Fruit fly (Drosophila melanogaster): Measurements from ENCODE around the gene unc-13-4A.

unc-13-4A gene

DNA sequence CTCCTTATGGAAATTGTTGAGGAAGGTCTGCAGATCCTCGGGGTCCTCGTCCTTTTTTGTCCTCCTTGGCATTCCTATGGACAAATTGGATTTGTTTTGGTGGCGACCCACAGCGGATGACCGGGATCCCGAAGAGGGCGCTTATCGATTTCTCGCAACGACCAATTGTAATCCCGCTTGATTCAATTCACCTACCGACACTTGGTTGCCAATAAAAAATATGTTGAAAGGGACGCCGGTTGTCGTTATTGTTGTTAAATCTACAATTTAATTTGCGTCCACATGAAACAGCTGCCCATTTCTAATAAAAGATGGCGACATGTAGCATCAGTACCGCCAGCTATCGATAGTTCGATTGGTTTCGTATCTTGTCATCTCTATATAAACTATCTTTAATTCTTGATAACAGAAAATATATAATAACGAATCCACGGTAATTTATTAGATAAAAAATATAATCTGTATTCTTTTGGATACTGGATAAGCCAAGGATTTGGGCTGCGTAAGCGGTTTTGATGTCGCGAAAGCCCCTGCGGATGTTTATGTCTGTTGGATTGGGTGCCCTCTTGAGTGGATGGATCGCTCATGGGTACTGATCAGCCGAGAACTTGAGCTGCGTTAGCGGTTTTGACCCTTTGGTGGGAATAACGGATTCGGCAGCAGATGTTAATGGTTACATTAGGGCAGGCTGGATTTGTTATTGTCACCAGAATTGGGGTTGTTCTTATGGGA lies 43.9 kb upstream of the unc-13-4A start, which contains the start of gene CTCF (continued):
- TF ChIP-seq Side (GFP tag; optimal IDR thresholded peaks at IDR 0.05) = no peak
- no peak for TF ChIP-seq Trl (optimal IDR thresholded peaks at IDR 0.05)
- TF ChIP-seq Trl (GFP tag; optimal IDR thresholded peaks at IDR 0.05) = peak; percentile 17
- TF ChIP-seq CG7928 (GFP tag; optimal IDR thresholded peaks at IDR 0.05) = no peak
- TF ChIP-seq luna (GFP tag; optimal IDR thresholded peaks at IDR 0.05) = no peak
- no peak for TF ChIP-seq h (optimal IDR thresholded peaks at IDR 0.05)
- TF ChIP-seq CG18262 (tag; optimal IDR thresholded peaks at IDR 0.05) = peak; percentile 64
- no peak for TF ChIP-seq CG31224 (GFP tag; IDR thresholded peaks at IDR 0.05)
- peak; percentile 88 for TF ChIP-seq Med (GFP tag)
- no peak for TF ChIP-seq CG7745 (tag; optimal IDR thresholded peaks at IDR 0.05)
- peak; percentile 85 for TF ChIP-seq CG34376 (GFP tag; optimal IDR thresholded peaks at IDR 0.05)
- no peak for TF ChIP-seq tio (GFP tag; optimal IDR thresholded peaks at IDR 0.05)
- TF ChIP-seq vfl (GFP tag; optimal IDR thresholded peaks at IDR 0.05) = no peak
- TF ChIP-seq CG2678 (tag; optimal IDR thresholded peaks at IDR 0.05) = no peak
- TF ChIP-seq CG6175 (GFP tag; IDR thresholded peaks at IDR 0.05) = no peak
- peak; percentile 3 for TF ChIP-seq CG7987 (GFP tag; optimal IDR thresholded peaks at IDR 0.05)
- peak; percentile 21 for TF ChIP-seq da (GFP tag; optimal IDR thresholded peaks at IDR 0.05)
- no peak for TF ChIP-seq CG18011 (GFP tag; optimal IDR thresholded peaks at IDR 0.05)
- no peak for TF ChIP-seq CG31388 (GFP tag; optimal IDR thresholded peaks at IDR 0.05)
- TF ChIP-seq nom (GFP tag; optimal IDR thresholded peaks at IDR 0.05) = no peak
- TF ChIP-seq CG7963 (GFP tag; IDR thresholded peaks at IDR 0.05; ENCODE audit: partially characterized antibody) = peak; percentile 68
- TF ChIP-seq E2f1 (GFP tag; IDR thresholded peaks at IDR 0.05) = 0 out of 2 replicates have a peak, but pooled peaks have one; percentile 7
- TF ChIP-seq chif (GFP tag; optimal IDR thresholded peaks at IDR 0.05) = peak in 1 of 2 experiments; percentile 50

DNA sequence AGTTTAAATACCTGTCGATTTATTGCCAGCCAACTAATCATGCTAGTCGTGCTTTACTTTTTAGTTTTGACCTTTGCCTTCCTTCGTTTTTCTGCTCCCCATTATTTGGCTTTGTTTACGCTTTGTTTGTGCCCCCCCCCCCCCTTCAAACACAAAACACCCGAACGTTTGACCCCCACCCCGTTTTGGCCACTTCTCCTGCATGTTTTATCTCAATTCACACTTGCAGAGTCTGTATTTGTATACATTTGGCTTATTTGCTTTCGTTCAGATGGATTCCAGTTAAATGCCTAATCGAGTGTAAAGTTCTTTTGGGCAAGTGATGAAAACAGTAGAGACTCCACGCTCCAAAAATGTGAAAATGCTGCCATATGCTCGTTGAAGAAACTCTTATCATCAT lies 36.6 kb upstream of the unc-13-4A start:
- TF ChIP-seq tin (GFP tag; optimal IDR thresholded peaks at IDR 0.05) (no peak), stc (GFP tag; IDR thresholded peaks at IDR 0.05) (peak; percentile 46; the same call in 1 of the 2 replicates), CG9727 (GFP tag; optimal IDR thresholded peaks at IDR 0.05) (peak; percentile 9), caup (GFP tag; optimal IDR thresholded peaks at IDR 0.05; ENCODE audit: severe bottlenecking) (peak; percentile 6), cwo (GFP tag; optimal IDR thresholded peaks at IDR 0.05) (peak; percentile 21), E2f2 (GFP tag; IDR thresholded peaks at IDR 0.05) (no peak), org-1 (GFP tag; optimal IDR thresholded peaks at IDR 0.05) (peak; percentile 56), CG18599 (GFP tag; optimal IDR thresholded peaks at IDR 0.05) (peak; percentile 38), CG12155 (GFP tag; optimal IDR thresholded peaks at IDR 0.05) (no peak), Stat92E (GFP tag; optimal IDR thresholded peaks at IDR 0.05) (no peak), HLH4C (GFP tag; IDR thresholded peaks at IDR 0.05; ENCODE audit: partially characterized antibody) (no peak), CG13894 (tag; optimal IDR thresholded peaks at IDR 0.05) (peak; percentile 0), CG16863 (GFP tag; optimal IDR thresholded peaks at IDR 0.05) (no peak), kah (GFP tag; optimal IDR thresholded peaks at IDR 0.05) (peak; percentile 19), cas (GFP tag; IDR thresholded peaks at IDR 0.05) (no peak), jigr1 (GFP tag; IDR thresholded peaks at IDR 0.05) (no peak), btn (GFP tag; optimal IDR thresholded peaks at IDR 0.05) (no peak), CG6813 (GFP tag; optimal IDR thresholded peaks at IDR 0.05) (peak; percentile 23), CG17802 (tag; optimal IDR thresholded peaks at IDR 0.05) (no peak), tx (GFP tag; optimal IDR thresholded peaks at IDR 0.05) (no peak), sob (GFP tag; IDR thresholded peaks at IDR 0.05) (0 out of 2 replicates have a peak, but pooled peaks have one; percentile 15), CG13287 (GFP tag; IDR thresholded peaks at IDR 0.05; ENCODE audit: partially characterized antibody) (no peak), vnd (GFP tag; IDR thresholded peaks at IDR 0.05; ENCODE audit: partially characterized antibody) (no peak), CG10543 (GFP tag; optimal IDR thresholded peaks at IDR 0.05) (peak; percentile 40), CG12071 (GFP tag; optimal IDR thresholded peaks at IDR 0.05) (peak; percentile 32), Nf-YC (tag; optimal IDR thresholded peaks at IDR 0.05) (peak; percentile 4), Camta (GFP tag; optimal IDR thresholded peaks at IDR 0.05) (no peak)
